Worm (Caenorhabditis elegans): ENCODE measurements around the gene T25B6.3.

DNA sequence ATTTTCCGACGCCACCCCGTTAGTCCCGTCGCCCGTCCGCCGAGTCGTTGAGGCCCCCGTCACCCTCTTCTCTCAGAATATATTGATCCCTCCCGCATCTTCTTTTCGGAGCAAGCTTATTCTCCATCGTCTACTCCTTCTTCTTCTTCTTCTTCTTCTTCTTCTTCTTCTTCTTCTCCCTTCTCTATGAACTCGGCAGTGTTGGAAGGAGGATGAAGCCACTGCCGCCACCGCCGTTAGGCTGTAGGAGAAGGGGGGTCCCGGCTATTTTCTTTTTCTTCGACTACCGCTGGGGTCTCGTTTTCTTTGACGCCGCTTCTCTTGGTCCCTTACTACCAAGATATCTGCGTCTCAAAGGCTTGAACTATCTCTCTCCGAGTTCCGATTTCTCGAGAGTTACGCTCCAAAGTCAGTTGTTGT, 31.9 kb upstream of the T25B6.3 start:
- TF ChIP-seq pqm-1 (tag; optimal IDR thresholded peaks at IDR 0.05) (no peak), hlh-15 (tag; optimal IDR thresholded peaks at IDR 0.05) (no peak), pha-4 (tag; optimal IDR thresholded peaks at IDR 0.05) (no peak)
